Fruit fly (Drosophila melanogaster): ENCODE results near the gene SPE.
A peak's percentile ranks its signal among the peaks of the same experiment; 100 is the strongest.

- TF ChIP-seq psq (GFP tag; optimal IDR thresholded peaks at IDR 0.05) (no peak), br (GFP tag; optimal IDR thresholded peaks at IDR 0.05) (no peak), dmrt93B (GFP tag; optimal IDR thresholded peaks at IDR 0.05) (peak; percentile 25), CrebA (GFP tag; optimal IDR thresholded peaks at IDR 0.05; ENCODE audit: borderline replicate concordance) (peak; percentile 6), fru (GFP tag; optimal IDR thresholded peaks at IDR 0.05) (peak; percentile 30), Rel (GFP tag; optimal IDR thresholded peaks at IDR 0.05) (no peak), Rel (tag; optimal IDR thresholded peaks at IDR 0.05) (no peak)
Measured at dm6 chr3R:23721936-23722335, 35.9 kb downstream of the SPE start.

All from whole organism, wandering third instar larva.